Fruit fly (Drosophila melanogaster) whole organism, adult: ENCODE data around the gene pira.

Experiments
- CG33017 ChIP-seq: fragments of 200-800 bp; sonication (Bioruptor generic); optimal IDR thresholded peaks from 2 replicates; lab custom pipeline; 2018; ENCODE audit warnings: missing biosample characterization, mild to moderate bottlenecking, missing genetic modification characterization, moderate library complexity
- CG5204 ChIP-seq: fragments of 200-800 bp; sonication (Bioruptor generic); optimal IDR thresholded peaks from 2 replicates; lab custom pipeline; 2016; ENCODE audit warnings: missing biosample characterization, missing genetic modification characterization
- CG7045 ChIP-seq: fragments of 200-800 bp; sonication (Bioruptor generic); optimal IDR thresholded peaks from 2 replicates; lab custom pipeline; 2017; ENCODE audit warnings: missing biosample characterization, mild to moderate bottlenecking, missing genetic modification characterization
- CG7101 ChIP-seq: fragments of 200-800 bp; sonication (Bioruptor generic); optimal IDR thresholded peaks from 2 replicates; lab custom pipeline; 2018; ENCODE audit warnings: missing biosample characterization, mild to moderate bottlenecking, missing genetic modification characterization, moderate library complexity
- Clk ChIP-seq: fragments of 200-800 bp; sonication (Bioruptor generic); optimal IDR thresholded peaks from 2 replicates; lab custom pipeline; 2017; ENCODE audit warnings: missing biosample characterization, missing genetic modification characterization
- Crg-1 ChIP-seq: fragments of 200-800 bp; sonication (Bioruptor generic); optimal IDR thresholded peaks from 2 replicates; lab custom pipeline; 2016; ENCODE audit warnings: missing biosample characterization, missing genetic modification characterization
- Mnt ChIP-seq: fragments of 200-800 bp; sonication (Bioruptor generic); optimal IDR thresholded peaks from 2 replicates; lab custom pipeline; 2016; ENCODE audit warnings: missing biosample characterization, mild to moderate bottlenecking, missing genetic modification characterization
- bab1 ChIP-seq: fragments of 200-800 bp; sonication (Bioruptor generic); optimal IDR thresholded peaks from 3 replicates; lab custom pipeline; 2019; ENCODE audit warnings: missing biosample characterization, mild to moderate bottlenecking, missing genetic modification characterization, moderate library complexity
- kay ChIP-seq: fragments of 200-800 bp; sonication (Bioruptor generic); peaks from one replicate; lab custom pipeline; 2016; ENCODE audit warnings: missing biosample characterization, missing genetic modification characterization, borderline replicate concordance
- tj ChIP-seq: fragments of 200-800 bp; sonication (Bioruptor generic); optimal IDR thresholded peaks from 3 replicates; lab custom pipeline; 2017; ENCODE audit warnings: missing biosample characterization, mild to moderate bottlenecking, missing genetic modification characterization, moderate library complexity

dm6 chrX:12764640-12765039 lies 1.2 kb upstream of the pira start:
- TF ChIP-seq CG33017 (no peak), Mnt (GFP tag; lab: Kevin White, UChicago) (no peak), kay (GFP tag; lab: Kevin White, UChicago) (no peak), Crg-1 (no peak), bab1 (GFP tag; lab: Kevin White, UChicago) (no peak), CG5204 (GFP tag; lab: Kevin White, UChicago) (no peak), Clk (no peak), CG7101 (tag; lab: Kevin White, UChicago) (no peak), CG7045 (GFP tag; lab: Kevin White, UChicago) (no peak), tj (no peak)
